Fruit fly (Drosophila melanogaster): ENCODE data around the gene ttk.

Gene ttk

dm6 chr3R:31680773-31681172 lies 32.9 kb upstream of the ttk start:
- TF ChIP-seq Stat92E (GFP tag; optimal IDR thresholded peaks at IDR 0.05): no peak
- TF ChIP-seq bsh (GFP tag; optimal IDR thresholded peaks at IDR 0.05): peak; percentile 36 to 95
- TF ChIP-seq ara (GFP tag; IDR thresholded peaks at IDR 0.05): peak; percentile 38; the same call in 1 of the 2 replicates
- no peak for TF ChIP-seq Hr3 (GFP tag; optimal IDR thresholded peaks at IDR 0.05)
- TF ChIP-seq Xbp1 (GFP tag; optimal IDR thresholded peaks at IDR 0.05): peak; percentile 13
- no peak for TF ChIP-seq sob (GFP tag; IDR thresholded peaks at IDR 0.05)
- TF ChIP-seq Med (GFP tag): peak; percentile 75
- TF ChIP-seq ham (GFP tag; IDR thresholded peaks at IDR 0.05): no peak
- no peak for TF ChIP-seq bowl (GFP tag; IDR thresholded peaks at IDR 0.05)
- TF ChIP-seq HLH4C (GFP tag; IDR thresholded peaks at IDR 0.05; ENCODE audit: partially characterized antibody): no peak
- no peak for TF ChIP-seq inv (GFP tag; IDR thresholded peaks at IDR 0.05; ENCODE audit: partially characterized antibody)
- TF ChIP-seq Chrac-16 (GFP tag; optimal IDR thresholded peaks at IDR 0.05): no peak
- no peak for TF ChIP-seq CG17802 (tag; optimal IDR thresholded peaks at IDR 0.05)
- no peak for TF ChIP-seq cas (GFP tag; IDR thresholded peaks at IDR 0.05)
- 0 out of 3 replicates have a peak, but pooled peaks have one; percentile 12 for TF ChIP-seq z (GFP tag; IDR thresholded peaks at IDR 0.05)
- TF ChIP-seq cg (GFP tag; optimal IDR thresholded peaks at IDR 0.05): no peak
- TF ChIP-seq Dll (GFP tag; IDR thresholded peaks at IDR 0.05; ENCODE audit: partially characterized antibody): no peak
- TF ChIP-seq CG11398 (GFP tag; optimal IDR thresholded peaks at IDR 0.05): no peak
- TF ChIP-seq Hmr (GFP tag; optimal IDR thresholded peaks at IDR 0.05): no peak
- no peak for TF ChIP-seq gce (GFP tag; IDR thresholded peaks at IDR 0.05)
- TF ChIP-seq CG1602 (GFP tag; optimal IDR thresholded peaks at IDR 0.05): no peak
- TF ChIP-seq ERR (GFP tag; optimal IDR thresholded peaks at IDR 0.05): no peak
- TF ChIP-seq CG3726 (GFP tag; IDR thresholded peaks at IDR 0.05): 0 out of 3 replicates have a peak, but pooled peaks have one; percentile 6
- no peak for TF ChIP-seq aop (GFP tag; IDR thresholded peaks at IDR 0.05)
- no peak for TF ChIP-seq CG4328 (GFP tag; optimal IDR thresholded peaks at IDR 0.05)
- TF ChIP-seq D19A (tag; optimal IDR thresholded peaks at IDR 0.05): no peak
- no peak for TF ChIP-seq CG9876 (GFP tag; optimal IDR thresholded peaks at IDR 0.05)
- TF ChIP-seq CG30403 (GFP tag; optimal IDR thresholded peaks at IDR 0.05): no peak
- TF ChIP-seq CG3281 (GFP tag; optimal IDR thresholded peaks at IDR 0.05): no peak
- TF ChIP-seq Dad (GFP tag; optimal IDR thresholded peaks at IDR 0.05): no peak
- TF ChIP-seq CG6272 (GFP tag; IDR thresholded peaks at IDR 0.05): no peak
- TF ChIP-seq CG17612 (GFP tag; IDR thresholded peaks at IDR 0.05): no peak
- no peak for TF ChIP-seq CG12104 (GFP tag; optimal IDR thresholded peaks at IDR 0.05)
- TF ChIP-seq zfh1 (GFP tag; IDR thresholded peaks at IDR 0.05): peak; percentile 40; the same call in 1 of the 3 replicates
- peak; percentile 4 for TF ChIP-seq trem (tag; optimal IDR thresholded peaks at IDR 0.05)
- peak; percentile 52 for TF ChIP-seq dmrt11E (tag; optimal IDR thresholded peaks at IDR 0.05)
- TF ChIP-seq twi (tag; optimal IDR thresholded peaks at IDR 0.05): no peak
- no peak for TF ChIP-seq seq (GFP tag; IDR thresholded peaks at IDR 0.05)
- no peak for TF ChIP-seq wor (GFP tag; IDR thresholded peaks at IDR 0.05)
- no peak for TF ChIP-seq CG6854 (GFP tag; optimal IDR thresholded peaks at IDR 0.05)
- TF ChIP-seq Blimp-1 (GFP tag; optimal IDR thresholded peaks at IDR 0.05): peak; percentile 28
- TF ChIP-seq pho (GFP tag; optimal IDR thresholded peaks at IDR 0.05): no peak
- TF ChIP-seq vvl (GFP tag; IDR thresholded peaks at IDR 0.05): 0 out of 2 replicates have a peak, but pooled peaks have one; percentile 23
- TF ChIP-seq CG8478 (optimal IDR thresholded peaks at IDR 0.05): no peak
- no peak for TF ChIP-seq CoRest (tag; optimal IDR thresholded peaks at IDR 0.05)
- no peak for TF ChIP-seq gro (GFP tag; optimal IDR thresholded peaks at IDR 0.05)
- no peak for TF ChIP-seq Sox102F (GFP tag; optimal IDR thresholded peaks at IDR 0.05)
- no peak for TF ChIP-seq gfzf (GFP tag; optimal IDR thresholded peaks at IDR 0.05)
- no peak for TF ChIP-seq gsb-n (tag; optimal IDR thresholded peaks at IDR 0.05)
- no peak for TF ChIP-seq peb (GFP tag; IDR thresholded peaks at IDR 0.05)
- no peak for TF ChIP-seq Mes4 (GFP tag; optimal IDR thresholded peaks at IDR 0.05)
- TF ChIP-seq CG10979 (tag; optimal IDR thresholded peaks at IDR 0.05): peak; percentile 55

Data from whole organism, embryonic.